Worm (Caenorhabditis elegans) whole organism, L1 larva: ENCODE measurements around the gene C39D10.2.

ENCODE experiments used
- ama-1 ChIP-seq: fragments of 150-350 bp; optimal IDR thresholded peaks from 2 replicates; lab custom pipeline; 2014
- ceh-82 ChIP-seq, 3 experiments: fragments of 150-350 bp in 1 of 3; sonication (generic microtip) in 2 of 3; optimal IDR thresholded peaks; 2 replicates each; lab custom pipeline; 2014 to 2017; ENCODE audit warnings: missing biosample characterization in 3 of 3, missing genetic modification characterization in 3 of 3
- lin-39 ChIP-seq: fragments of 150-350 bp; optimal IDR thresholded peaks from 2 replicates; lab custom pipeline; 2014; ENCODE audit warnings: missing biosample characterization, missing genetic modification reagents, missing genetic modification characterization
- nhr-12 ChIP-seq: sonication (generic microtip); optimal IDR thresholded peaks from 2 replicates; lab custom pipeline; 2017; ENCODE audit warnings: missing biosample characterization, missing genetic modification characterization
- nhr-84 ChIP-seq: sonication (generic microtip); optimal IDR thresholded peaks from 2 replicates; lab custom pipeline; 2017; ENCODE audit warnings: missing biosample characterization, missing genetic modification characterization
- rnt-1 ChIP-seq: sonication (generic microtip); optimal IDR thresholded peaks from 2 replicates; lab custom pipeline; 2016; ENCODE audit warnings: mild to moderate bottlenecking, missing genetic modification characterization, moderate library complexity, missing compliant biosample characterization
- skn-1 ChIP-seq: fragments of 150-350 bp; optimal IDR thresholded peaks from 2 replicates; lab custom pipeline; 2014; ENCODE audit warnings: missing biosample characterization, missing genetic modification characterization
- snpc-4 ChIP-seq: fragments of 150-350 bp; optimal IDR thresholded peaks from 2 replicates; lab custom pipeline; 2014; ENCODE audit warnings: missing biosample characterization, missing genetic modification characterization
- unc-30 ChIP-seq: sonication (generic microtip); optimal IDR thresholded peaks from 2 replicates; lab custom pipeline; 2017; ENCODE audit warnings: missing biosample characterization, missing genetic modification characterization

ce11 chrX:7925134-7925533, 36.1 kb downstream of the C39D10.2 start, which contains the start of gene zig-4:
- TF ChIP-seq skn-1 (tag; lab: Kevin White, UChicago) (no peak), nhr-12 (no peak), nhr-84 (tag; lab: Kevin White, UChicago) (no peak), rnt-1 (tag; lab: Kevin White, UChicago) (no peak), ama-1 (lab: Kevin White, UChicago) (no peak), lin-39 (no peak), ceh-82 (tag; optimal IDR thresholded peaks at IDR 0.05; lab: Kevin White, UChicago) (no peak), unc-30 (no peak), snpc-4 (tag; lab: Kevin White, UChicago) (no peak)
